Fruit fly (Drosophila melanogaster) Kc167 (cell line): Measurements from ENCODE around the gene CG45071.

Experiments used
- Sin3A ChIP-seq: fragments of >200 bp; optimal IDR thresholded peaks from 2 replicates; lab custom pipeline; 2018; ENCODE audit warnings: missing external identifiers
- insv ChIP-seq: fragments of >200 bp; optimal IDR thresholded peaks from 3 replicates; lab custom pipeline; 2018; ENCODE audit warnings: missing external identifiers

DNA sequence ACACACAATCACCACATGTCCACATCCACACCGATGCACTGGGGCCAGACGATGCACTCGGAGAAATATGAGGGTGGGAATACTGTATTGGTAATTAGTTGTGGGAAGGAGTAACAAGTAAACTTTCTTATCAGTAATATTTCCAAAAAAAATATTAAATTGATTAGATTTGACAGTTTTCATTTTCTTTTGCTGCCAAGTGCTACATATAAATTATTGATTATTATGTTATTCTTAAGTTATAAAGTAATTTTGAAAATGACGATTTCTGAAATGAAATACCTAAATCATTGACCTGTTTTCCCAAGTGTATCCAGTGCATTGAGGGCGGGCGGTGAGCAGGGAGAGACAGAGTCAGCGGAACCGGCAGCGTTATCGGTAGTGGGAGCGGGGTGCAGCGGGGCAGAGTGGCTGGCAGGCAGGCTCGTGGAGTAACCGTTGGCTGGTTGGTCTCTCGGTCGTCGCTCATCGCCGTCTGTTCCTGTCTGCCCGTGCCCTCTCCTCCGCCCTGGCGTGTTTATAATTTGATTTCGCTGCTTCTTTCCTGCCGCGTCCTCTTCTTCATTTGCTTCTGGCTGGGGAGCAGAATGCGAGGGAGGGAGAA lies 2.2 kb downstream of the CG45071 start:
- TF ChIP-seq Sin3A (lab: Kevin White, UChicago): no peak
- TF ChIP-seq insv (lab: Kevin White, UChicago): no peak
